Fruit fly (Drosophila melanogaster) whole organism, embryonic: ENCODE measurements around the gene CG33666.
"Not testable (repeated sequence)": the region's sequence is repeated elsewhere in the genome, so short reads cannot be mapped to it uniquely, and the experiment has no call there.

Experiments used
- CG13894 ChIP-seq: fragments of 200-800 bp; sonication (Bioruptor generic); optimal IDR thresholded peaks from 3 replicates; lab custom pipeline; 2018; ENCODE audit warnings: missing biosample characterization, mild to moderate bottlenecking, missing genetic modification characterization, moderate library complexity
- CG15479 ChIP-seq: fragments of 200-800 bp; sonication (Bioruptor generic); optimal IDR thresholded peaks from 3 replicates; lab custom pipeline; 2019; ENCODE audit warnings: missing biosample characterization, mild to moderate bottlenecking, missing genetic modification characterization, moderate library complexity
- CG1603 ChIP-seq: fragments of 200-800 bp; sonication (Bioruptor generic); optimal IDR thresholded peaks from 2 replicates; lab custom pipeline; 2019; ENCODE audit warnings: missing biosample characterization, mild to moderate bottlenecking, missing genetic modification characterization, moderate library complexity
- CG17328 ChIP-seq: fragments of 200-800 bp; sonication (Bioruptor generic); IDR thresholded peaks from 2 replicates; pipeline ENCODE4 v1.3.6; 2022; ENCODE audit warnings: missing biosample characterization, missing genetic modification characterization
- CG17359 ChIP-seq: fragments of 200-800 bp; sonication (Bioruptor generic); optimal IDR thresholded peaks from 3 replicates; lab custom pipeline; 2018; ENCODE audit warnings: missing biosample characterization, mild to moderate bottlenecking, missing genetic modification characterization, moderate library complexity
- CG2116 ChIP-seq: fragments of 200-800 bp; sonication (Bioruptor generic); optimal IDR thresholded peaks from 3 replicates; lab custom pipeline; 2018; ENCODE audit warnings: missing biosample characterization, mild to moderate bottlenecking, missing genetic modification characterization
- CG30020 ChIP-seq: fragments of 200-800 bp; optimal IDR thresholded peaks from 2 replicates; lab custom pipeline; 2019; ENCODE audit warnings: missing biosample characterization, mild to moderate bottlenecking, missing genetic modification characterization, moderate library complexity
- CG4360 ChIP-seq: fragments of 200-800 bp; sonication (Bioruptor generic); IDR thresholded peaks from 2 replicates; pipeline ENCODE4 v1.3.6; 2022; ENCODE audit warnings: missing biosample characterization, missing genetic modification characterization
- CG6272 ChIP-seq: fragments of 200-800 bp; sonication (Bioruptor generic); IDR thresholded peaks from 2 replicates; pipeline ENCODE4 v1.3.6; 2022; ENCODE audit warnings: missing biosample characterization, missing genetic modification characterization
- CG6683 ChIP-seq: fragments of 200-800 bp; sonication (Bioruptor generic); optimal IDR thresholded peaks from 2 replicates; lab custom pipeline; 2017; ENCODE audit warnings: missing biosample characterization, mild to moderate bottlenecking, missing genetic modification characterization, missing genetic modification reagents
- CG6689 ChIP-seq: fragments of 200-800 bp; sonication (Bioruptor generic); IDR thresholded peaks from 2 replicates; pipeline ENCODE4 v1.3.6; 2022; ENCODE audit warnings: missing biosample characterization, missing genetic modification characterization
- CG6791 ChIP-seq: fragments of 200-800 bp; sonication (Bioruptor generic); IDR thresholded peaks from 3 replicates; pipeline ENCODE4 v1.3.6; 2022; ENCODE audit warnings: missing biosample characterization, missing genetic modification characterization; ENCODE audit not compliant: partially characterized antibody
- CG9727 ChIP-seq: fragments of 200-800 bp; sonication (Bioruptor generic); optimal IDR thresholded peaks from 3 replicates; lab custom pipeline; 2017; ENCODE audit warnings: missing biosample characterization, mild to moderate bottlenecking, missing genetic modification characterization
- CoRest ChIP-seq: fragments of 200-800 bp; sonication (Bioruptor generic); optimal IDR thresholded peaks from 3 replicates; lab custom pipeline; 2018; ENCODE audit warnings: missing biosample characterization, mild to moderate bottlenecking, missing genetic modification characterization, moderate library complexity
- D ChIP-seq, 2 experiments: fragments of 200-800 bp in 1 of 2; fragments of >200 bp in 1 of 2; sonication (Bioruptor generic) in 1 of 2; optimal IDR thresholded peaks; 2 replicates in 1 of 2; 3 replicates in 1 of 2; lab custom pipeline; 2017; ENCODE audit warnings: mild to moderate bottlenecking in 1 of 2, missing biosample characterization in 1 of 2, missing genetic modification characterization in 1 of 2, missing genetic modification reagents in 1 of 2
- D19B ChIP-seq: fragments of 200-800 bp; sonication (Bioruptor generic); optimal IDR thresholded peaks from 2 replicates; lab custom pipeline; 2017; ENCODE audit warnings: missing biosample characterization, mild to moderate bottlenecking, missing genetic modification characterization
- Doc2 ChIP-seq: fragments of 200-800 bp; sonication (Bioruptor generic); IDR thresholded peaks from 2 replicates; pipeline ENCODE4 v1.3.6; 2022; ENCODE audit warnings: missing biosample characterization, missing genetic modification characterization
- E2f1 ChIP-seq: fragments of 200-800 bp; sonication (Bioruptor generic); IDR thresholded peaks from 2 replicates; pipeline ENCODE4 v1.3.6; 2022; ENCODE audit warnings: missing biosample characterization, missing genetic modification characterization
- HLH54F ChIP-seq: fragments of 200-800 bp; sonication (Bioruptor generic); optimal IDR thresholded peaks from 3 replicates; lab custom pipeline; 2016; ENCODE audit warnings: missing biosample characterization, missing genetic modification characterization
- Hr39 ChIP-seq: fragments of >200 bp; optimal IDR thresholded peaks from 2 replicates; lab custom pipeline; 2017
- NfI ChIP-seq: fragments of 200-800 bp; sonication (Bioruptor generic); optimal IDR thresholded peaks from 3 replicates; lab custom pipeline; 2018; ENCODE audit warnings: missing biosample characterization, mild to moderate bottlenecking, missing genetic modification characterization, moderate library complexity
- PHDP ChIP-seq: fragments of 200-800 bp; sonication (Bioruptor generic); optimal IDR thresholded peaks from 3 replicates; lab custom pipeline; 2018; ENCODE audit warnings: missing biosample characterization, mild to moderate bottlenecking, missing genetic modification characterization, moderate library complexity
- Vsx1 ChIP-seq: fragments of 200-800 bp; sonication (Bioruptor generic); optimal IDR thresholded peaks from 2 replicates; lab custom pipeline; 2017; ENCODE audit warnings: missing biosample characterization, mild to moderate bottlenecking, missing genetic modification characterization, missing genetic modification reagents
- chif ChIP-seq, 2 experiments: fragments of 200-800 bp; sonication (Bioruptor generic); optimal IDR thresholded peaks; 3 replicates each; lab custom pipeline; 2016; ENCODE audit warnings: missing biosample characterization in 2 of 2, missing genetic modification characterization in 2 of 2
- corto ChIP-seq: fragments of 200-800 bp; sonication (Bioruptor generic); optimal IDR thresholded peaks from 2 replicates; lab custom pipeline; 2016; ENCODE audit warnings: missing biosample characterization, mild to moderate bottlenecking, missing genetic modification characterization, moderate library complexity
- fd102C ChIP-seq: fragments of 200-800 bp; sonication (Bioruptor generic); optimal IDR thresholded peaks from 2 replicates; lab custom pipeline; 2018; ENCODE audit warnings: missing biosample characterization, mild to moderate bottlenecking, missing genetic modification characterization, moderate library complexity
- ftz-f1 ChIP-seq: fragments of 200-800 bp; sonication (Bioruptor generic); optimal IDR thresholded peaks from 2 replicates; lab custom pipeline; 2016; ENCODE audit warnings: missing biosample characterization, missing genetic modification characterization
- gfzf ChIP-seq: fragments of 200-800 bp; sonication (Bioruptor generic); optimal IDR thresholded peaks from 2 replicates; lab custom pipeline; 2016; ENCODE audit warnings: missing biosample characterization, mild to moderate bottlenecking, missing genetic modification characterization, moderate library complexity
- lab ChIP-seq: fragments of 200-800 bp; sonication (Bioruptor generic); optimal IDR thresholded peaks from 3 replicates; lab custom pipeline; 2017; ENCODE audit warnings: missing biosample characterization, missing genetic modification characterization, mild to moderate bottlenecking, moderate library complexity, missing genetic modification reagents
- pfk ChIP-seq: fragments of 200-800 bp; sonication (Bioruptor generic); optimal IDR thresholded peaks from 2 replicates; lab custom pipeline; 2018; ENCODE audit warnings: missing biosample characterization, mild to moderate bottlenecking, missing genetic modification characterization, moderate library complexity
- sens-2 ChIP-seq: fragments of 200-800 bp; sonication (Bioruptor generic); IDR thresholded peaks from 2 replicates; pipeline ENCODE4 v1.3.6; 2022; ENCODE audit warnings: missing biosample characterization, missing genetic modification characterization
- seq ChIP-seq: fragments of 200-800 bp; sonication (Bioruptor generic); IDR thresholded peaks from 2 replicates; pipeline ENCODE4 v1.3.6; 2022; ENCODE audit warnings: missing biosample characterization, missing genetic modification characterization
- slbo ChIP-seq: fragments of 200-800 bp; sonication (Bioruptor generic); IDR thresholded peaks from 2 replicates; pipeline ENCODE4 v1.3.6; 2022; ENCODE audit warnings: missing biosample characterization, missing genetic modification characterization
- sqz ChIP-seq: fragments of 200-800 bp; sonication (Bioruptor generic); optimal IDR thresholded peaks from 3 replicates; lab custom pipeline; 2018; ENCODE audit warnings: missing biosample characterization, mild to moderate bottlenecking, missing genetic modification characterization
- stwl ChIP-seq: fragments of 200-800 bp; sonication (Bioruptor generic); optimal IDR thresholded peaks from 3 replicates; lab custom pipeline; 2018; ENCODE audit warnings: missing biosample characterization, mild to moderate bottlenecking, missing genetic modification characterization, moderate library complexity
- toy ChIP-seq: fragments of 200-800 bp; sonication (Bioruptor generic); IDR thresholded peaks from 2 replicates; pipeline ENCODE4 v1.3.6; 2022; ENCODE audit warnings: missing biosample characterization, missing genetic modification characterization

CG33666 gene

DNA sequence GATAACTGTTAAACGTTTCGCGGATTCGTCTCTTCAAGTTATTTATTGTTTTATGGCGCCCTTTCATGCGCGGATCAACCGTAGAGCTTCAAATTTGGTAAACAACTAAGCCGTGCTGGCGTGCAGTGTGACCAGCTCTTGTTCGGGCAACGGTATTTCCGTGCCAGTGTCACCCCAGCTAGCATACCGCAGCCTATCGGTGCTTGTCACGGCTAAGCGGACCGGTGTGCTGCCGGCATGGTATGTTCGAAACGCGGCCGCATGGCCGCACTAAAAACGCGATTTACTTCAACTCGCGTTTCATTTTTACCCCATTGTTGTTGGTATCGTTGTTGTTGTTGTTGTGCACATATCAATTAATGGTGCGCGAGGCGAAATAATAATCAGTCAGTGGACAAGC is 47.5 kb upstream of the CG33666 start, which contains the start of the genes CG42340 and CG3918 (continued):
- no peak for TF ChIP-seq corto (GFP tag; lab: Kevin White, UChicago)
- TF ChIP-seq CG1603 (tag; lab: Kevin White, UChicago), result peak; percentile 88
- TF ChIP-seq ftz-f1 (GFP tag; lab: Kevin White, UChicago), result peak; percentile 31
- TF ChIP-seq D (optimal IDR thresholded peaks at IDR 0.05; lab: Kevin White, UChicago), result no peak
- TF ChIP-seq D (GFP tag; optimal IDR thresholded peaks at IDR 0.05; lab: Kevin White, UChicago), result no peak
- TF ChIP-seq PHDP (tag; lab: Kevin White, UChicago), result peak; percentile 14
- TF ChIP-seq slbo (GFP tag; lab: Robert Waterston, UW), result peak; percentile 25; the same call in 1 of the 2 replicates
- TF ChIP-seq HLH54F (GFP tag; lab: Kevin White, UChicago), result no peak
- peak; percentile 11 to 35 for TF ChIP-seq chif (GFP tag; optimal IDR thresholded peaks at IDR 0.05; lab: Kevin White, UChicago)
- no peak for TF ChIP-seq CG6272 (GFP tag; lab: Robert Waterston, UW)

DNA sequence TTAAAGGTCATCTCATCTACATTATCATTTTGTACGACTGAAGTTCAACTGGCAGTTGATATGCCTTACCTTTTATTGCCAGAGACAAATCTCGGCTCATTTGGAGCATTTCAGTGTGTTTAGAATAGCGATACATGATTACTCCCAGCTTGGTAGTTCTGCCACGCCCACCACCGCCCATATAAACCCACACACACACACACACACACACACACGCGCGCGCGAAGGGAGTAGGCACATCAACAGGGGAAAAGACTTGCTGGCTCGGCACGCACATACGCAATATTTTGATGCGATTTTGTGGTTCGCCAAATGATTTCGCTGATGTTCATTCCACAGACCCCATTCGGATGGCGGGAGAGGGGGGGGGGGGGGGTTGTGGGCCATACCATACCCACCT is 36.4 kb upstream of the CG33666 start:
- TF ChIP-seq gfzf (GFP tag; lab: Kevin White, UChicago), result no peak
- no peak for TF ChIP-seq E2f1 (GFP tag; lab: Robert Waterston, UW)
- peak; percentile 86 for TF ChIP-seq Hr39 (lab: Kevin White, UChicago)
- no peak for TF ChIP-seq CG6791 (GFP tag; lab: Robert Waterston, UW)

DNA sequence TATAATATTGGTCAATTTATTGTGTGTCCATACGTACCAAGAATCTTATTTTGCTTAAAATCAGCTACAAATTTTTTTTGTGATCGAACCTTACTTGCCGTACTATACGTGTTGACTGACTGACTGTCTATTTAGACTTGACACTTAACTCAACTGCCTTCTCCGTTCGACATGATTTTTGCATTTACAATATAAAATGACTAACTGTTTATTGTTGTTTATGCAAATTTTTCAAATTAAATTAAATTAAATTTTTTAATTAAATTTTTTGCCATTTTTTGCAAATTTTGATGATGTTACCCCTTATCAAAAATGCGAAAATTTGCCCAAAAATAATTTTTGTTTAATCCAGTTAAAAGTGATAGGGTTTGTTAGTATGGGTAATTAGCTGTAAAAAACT is 2.0 kb upstream of the CG33666 start, which contains the start of gene CG33665:
CG33665 (minus strand) TSS at position 101 of the 400 bp plus-strand sequence.
- TF ChIP-seq D19B (GFP tag; lab: Kevin White, UChicago); NfI (GFP tag; lab: Kevin White, UChicago); Doc2 (GFP tag; lab: Robert Waterston, UW): not testable (repeated sequence)

DNA sequence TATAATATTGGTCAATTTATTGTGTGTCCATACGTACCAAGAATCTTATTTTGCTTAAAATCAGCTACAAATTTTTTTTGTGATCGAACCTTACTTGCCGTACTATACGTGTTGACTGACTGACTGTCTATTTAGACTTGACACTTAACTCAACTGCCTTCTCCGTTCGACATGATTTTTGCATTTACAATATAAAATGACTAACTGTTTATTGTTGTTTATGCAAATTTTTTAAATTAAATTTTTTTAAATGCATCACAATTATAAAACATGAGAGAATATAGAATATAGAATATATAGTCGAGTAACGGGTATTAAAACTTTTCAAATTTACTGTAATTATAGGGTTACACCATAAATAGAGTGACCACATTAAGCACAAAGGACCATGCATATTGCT is 4.5 kb downstream of the CG33666 start, which contains the start of gene CG33667:
CG33667 (minus strand) TSS at position 101 of the 400 bp plus-strand sequence.
- peak; percentile 19 for TF ChIP-seq stwl (tag; lab: Kevin White, UChicago)

DNA sequence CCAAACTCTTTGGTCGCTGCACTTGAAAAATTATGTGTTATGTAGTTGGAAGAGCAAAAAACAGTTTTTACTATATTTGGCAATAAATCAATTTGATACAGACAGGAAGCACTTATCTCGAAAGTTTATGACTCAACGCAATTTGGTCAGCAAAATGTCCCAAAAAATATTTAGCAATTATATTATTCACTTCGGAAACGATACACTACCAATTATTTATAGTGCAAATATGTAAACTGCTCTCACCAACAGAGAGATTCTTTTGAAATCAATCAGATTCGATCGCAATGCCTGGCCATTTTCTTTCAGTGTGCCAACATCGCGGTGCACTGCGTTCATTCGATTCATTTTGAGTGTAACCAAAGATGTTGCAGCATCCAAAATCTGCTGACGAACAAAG is 18.9 kb downstream of the CG33666 start:
- TF ChIP-seq CG6689 (GFP tag; lab: Robert Waterston, UW), result no peak
- TF ChIP-seq fd102C, result no peak
- TF ChIP-seq pfk (GFP tag; lab: Kevin White, UChicago), result no peak
- TF ChIP-seq CG13894 (tag; lab: Kevin White, UChicago), result no peak
- TF ChIP-seq CG17359 (tag; lab: Kevin White, UChicago), result no peak
- no peak for TF ChIP-seq CG15479
- no peak for TF ChIP-seq CG9727 (GFP tag; lab: Kevin White, UChicago)
- TF ChIP-seq seq (GFP tag; lab: Robert Waterston, UW), result no peak
- no peak for TF ChIP-seq CG6683 (GFP tag; lab: Kevin White, UChicago)
- TF ChIP-seq sens-2 (GFP tag; lab: Robert Waterston, UW), result no peak
- TF ChIP-seq sqz, result no peak
- no peak for TF ChIP-seq CG30020 (tag; lab: Kevin White, UChicago)
- TF ChIP-seq CoRest, result no peak
- TF ChIP-seq Vsx1 (GFP tag; lab: Kevin White, UChicago), result no peak
- TF ChIP-seq toy (GFP tag; lab: Robert Waterston, UW), result no peak
- TF ChIP-seq CG4360 (GFP tag; lab: Robert Waterston, UW), result no peak
- TF ChIP-seq CG17328 (GFP tag; lab: Robert Waterston, UW), result no peak
- no peak for TF ChIP-seq lab (GFP tag; lab: Kevin White, UChicago)
- no peak for TF ChIP-seq CG2116 (GFP tag; lab: Kevin White, UChicago)
